Worm (Caenorhabditis elegans) whole organism, young adult: ENCODE data around the gene F02D8.4.

ENCODE experiments used
- efl-1 ChIP-seq: fragments of 150-350 bp; optimal IDR thresholded peaks from 2 replicates; lab custom pipeline; 2014; ENCODE audit warnings: missing biosample characterization, missing genetic modification reagents, missing genetic modification characterization
- fkh-3 ChIP-seq: sonication (generic microtip); optimal IDR thresholded peaks from 2 replicates; lab custom pipeline; 2016; ENCODE audit warnings: mild to moderate bottlenecking, missing genetic modification characterization, missing compliant biosample characterization
- nhr-120 ChIP-seq: fragments of 200-800 bp; sonication (Bioruptor generic); IDR thresholded peaks from 2 replicates; pipeline ENCODE4 v1.3.6; 2022; ENCODE audit warnings: missing genetic modification characterization, missing compliant biosample characterization
- ztf-18 ChIP-seq: sonication (generic microtip); optimal IDR thresholded peaks from 2 replicates; lab custom pipeline; 2016; ENCODE audit warnings: missing genotype, mild to moderate bottlenecking, missing genetic modification characterization, missing compliant biosample characterization
- ztf-22 ChIP-seq: fragments of 200-800 bp; sonication (Bioruptor generic); optimal IDR thresholded peaks from 2 replicates; lab custom pipeline; 2018; ENCODE audit warnings: mild to moderate bottlenecking, missing genetic modification characterization, moderate library complexity, missing compliant biosample characterization

- TF ChIP-seq ztf-18 (tag; lab: Kevin White, UChicago) (no peak), fkh-3 (tag; lab: Kevin White, UChicago) (no peak), ztf-22 (GFP tag; lab: Kevin White, UChicago) (no peak), efl-1 (GFP tag; lab: Kevin White, UChicago) (no peak), nhr-120 (GFP tag; lab: Robert Waterston, UW) (no peak)
Measured at ce11 chrV:15020229-15020628, 35.5 kb downstream of the F02D8.4 start, which contains the start of gene F14H8.2.
